Worm (Caenorhabditis elegans): Measurements from ENCODE around the gene slt-1.

The slt-1 gene

DNA sequence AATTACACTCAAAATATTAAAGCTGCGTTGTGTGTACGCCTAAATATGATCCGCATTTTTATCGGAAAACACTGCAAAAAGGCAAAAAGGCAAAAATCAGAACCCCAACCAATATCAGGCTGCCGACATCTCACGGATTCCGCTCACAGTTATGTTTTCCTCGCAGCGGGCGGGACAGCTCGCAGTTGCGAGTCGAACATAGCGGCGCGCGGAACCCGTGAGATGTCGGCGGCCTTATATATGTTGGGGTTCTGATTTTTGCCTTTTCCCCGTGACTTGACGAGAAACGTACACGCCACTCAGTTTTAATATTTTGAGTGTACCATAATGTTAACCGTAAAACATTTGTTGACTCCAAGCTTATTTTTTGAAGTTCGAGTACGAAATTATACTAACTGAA, 36.7 kb upstream of the slt-1 start:
- TF ChIP-seq tlp-1 (tag; optimal IDR thresholded peaks at IDR 0.05) (no peak), snpc-4 (tag; optimal IDR thresholded peaks at IDR 0.05) (peak; percentile 95)

DNA sequence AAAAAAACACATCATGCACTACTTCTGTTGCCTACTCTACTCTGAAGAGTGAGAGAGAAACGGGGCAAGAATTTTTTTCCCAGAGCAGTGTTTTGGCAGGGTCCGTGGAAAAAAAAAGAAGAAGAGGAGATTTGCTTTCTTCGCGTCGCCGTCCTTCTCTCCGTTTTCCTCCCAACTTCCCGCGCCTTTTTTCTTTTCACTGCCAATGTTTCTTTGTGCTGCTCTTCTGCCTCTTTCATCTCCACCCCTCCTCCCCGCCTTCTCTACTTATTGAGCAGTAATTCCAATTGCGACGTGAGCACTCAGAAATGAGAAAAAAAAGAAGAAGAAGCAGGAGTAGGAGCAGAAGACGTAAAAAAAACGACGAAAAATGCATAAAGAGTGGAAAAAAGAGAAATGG, 34.2 kb upstream of the slt-1 start:
- TF ChIP-seq zag-1 (tag; optimal IDR thresholded peaks at IDR 0.05) (no peak), isw-1 (GFP tag; IDR thresholded peaks at IDR 0.05) (peak; percentile 32), ceh-63 (GFP tag; optimal IDR thresholded peaks at IDR 0.05) (no peak), swsn-7 (tag; optimal IDR thresholded peaks at IDR 0.05) (peak; percentile 45), nhr-47 (tag; optimal IDR thresholded peaks at IDR 0.05) (peak; percentile 63), unc-86 (tag; optimal IDR thresholded peaks at IDR 0.05) (peak; percentile 67), fkh-8 (tag; optimal IDR thresholded peaks at IDR 0.05) (peak; percentile 58), rnt-1 (tag; optimal IDR thresholded peaks at IDR 0.05) (peak; percentile 47), mep-1 (tag; optimal IDR thresholded peaks at IDR 0.05) (peak; percentile 44), ceh-8 (GFP tag; optimal IDR thresholded peaks at IDR 0.05) (peak; percentile 51), ceh-82 (tag; optimal IDR thresholded peaks at IDR 0.05) (peak in 2 of 3 experiments; percentile 33 to 74), snu-23 (GFP tag; optimal IDR thresholded peaks at IDR 0.05) (peak; percentile 53), nhr-237 (tag; optimal IDR thresholded peaks at IDR 0.05) (no peak), pag-3 (tag; optimal IDR thresholded peaks at IDR 0.05; ENCODE audit: borderline replicate concordance, insufficient read depth) (peak; percentile 49), lir-3 (tag; optimal IDR thresholded peaks at IDR 0.05; ENCODE audit: poor library complexity) (no peak), egl-27 (tag; optimal IDR thresholded peaks at IDR 0.05) (peak in 1 of 2 experiments; percentile 16), C04F5.9 (tag; optimal IDR thresholded peaks at IDR 0.05) (no peak), nhr-90 (tag; optimal IDR thresholded peaks at IDR 0.05; ENCODE audit: poor library complexity) (no peak), egl-13 (tag; optimal IDR thresholded peaks at IDR 0.05) (peak; percentile 52), tbx-2 (tag; optimal IDR thresholded peaks at IDR 0.05) (peak; percentile 65), dpl-1 (GFP tag; optimal IDR thresholded peaks at IDR 0.05) (peak in 1 of 3 experiments; percentile 31), lsy-2 (tag; optimal IDR thresholded peaks at IDR 0.05) (peak in 1 of 2 experiments; percentile 55), unc-130 (tag; optimal IDR thresholded peaks at IDR 0.05) (no peak), dsc-1 (tag; optimal IDR thresholded peaks at IDR 0.05) (peak; percentile 31), nhr-71 (tag; optimal IDR thresholded peaks at IDR 0.05) (peak; percentile 67), fkh-10 (GFP tag; optimal IDR thresholded peaks at IDR 0.05) (peak; percentile 90), xbp-1 (tag; optimal IDR thresholded peaks at IDR 0.05) (peak; percentile 28), nhr-20 (tag; optimal IDR thresholded peaks at IDR 0.05) (peak; percentile 23), lin-14 (GFP tag; optimal IDR thresholded peaks at IDR 0.05) (peak; percentile 94), efl-1 (optimal IDR thresholded peaks at IDR 0.05) (no peak), efl-1 (GFP tag; optimal IDR thresholded peaks at IDR 0.05 in 1 of 2) (peak in 1 of 2 experiments; percentile 77), sptf-1 (tag; optimal IDR thresholded peaks at IDR 0.05) (no peak), blmp-1 (tag; optimal IDR thresholded peaks at IDR 0.05) (no peak)

DNA sequence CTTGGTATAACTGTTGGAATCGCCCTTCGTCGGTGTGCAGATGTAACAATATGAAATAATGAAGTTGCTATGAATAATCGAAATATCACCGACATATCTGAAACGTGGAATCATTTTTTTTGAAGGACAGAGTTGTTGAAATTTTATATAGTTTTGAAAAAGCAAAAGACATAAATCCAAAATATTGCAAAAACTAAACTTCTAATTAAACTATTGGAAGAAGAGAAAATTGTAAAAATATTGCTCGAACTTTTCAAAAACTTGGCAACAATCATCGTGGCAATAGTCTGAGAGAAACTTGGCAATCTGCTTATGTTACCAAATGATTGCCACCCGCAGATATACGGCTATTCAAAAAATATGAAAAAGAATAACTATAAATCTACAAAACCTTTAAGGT, 28.7 kb upstream of the slt-1 start, which contains the start of gene F54E4.4:
F54E4.4 (minus strand) TSS at position 101 of the 400 bp plus-strand sequence.
- TF ChIP-seq nhr-28 (tag; optimal IDR thresholded peaks at IDR 0.05) (no peak), xbp-1 (tag; optimal IDR thresholded peaks at IDR 0.05) (no peak), zip-4 (GFP tag; optimal IDR thresholded peaks at IDR 0.05) (no peak), swsn-7 (tag; optimal IDR thresholded peaks at IDR 0.05) (no peak), mep-1 (tag; optimal IDR thresholded peaks at IDR 0.05) (no peak), jun-1 (tag; optimal IDR thresholded peaks at IDR 0.05) (no peak), blmp-1 (tag; optimal IDR thresholded peaks at IDR 0.05) (no peak), pqm-1 (tag; optimal IDR thresholded peaks at IDR 0.05) (no peak), ets-5 (GFP tag; IDR thresholded peaks at IDR 0.05) (no peak), hpl-2 (GFP tag; optimal IDR thresholded peaks at IDR 0.05) (no peak), nhr-12 (tag; optimal IDR thresholded peaks at IDR 0.05) (no peak), aly-2 (tag; optimal IDR thresholded peaks at IDR 0.05) (no peak)

Data from whole organism, L1 larva.